Worm (Caenorhabditis elegans) whole organism, L1 larva: ENCODE measurements around the gene C49A9.10.

Experiments
- unc-62 ChIP-seq: fragments of 150-350 bp; optimal IDR thresholded peaks from 2 replicates; lab custom pipeline; 2014; ENCODE audit warnings: missing biosample characterization, missing genetic modification reagents, missing genetic modification characterization
- ztf-4 ChIP-seq: fragments of 150-350 bp; optimal IDR thresholded peaks from 2 replicates; lab custom pipeline; 2014; ENCODE audit warnings: missing biosample characterization, missing genetic modification characterization

DNA sequence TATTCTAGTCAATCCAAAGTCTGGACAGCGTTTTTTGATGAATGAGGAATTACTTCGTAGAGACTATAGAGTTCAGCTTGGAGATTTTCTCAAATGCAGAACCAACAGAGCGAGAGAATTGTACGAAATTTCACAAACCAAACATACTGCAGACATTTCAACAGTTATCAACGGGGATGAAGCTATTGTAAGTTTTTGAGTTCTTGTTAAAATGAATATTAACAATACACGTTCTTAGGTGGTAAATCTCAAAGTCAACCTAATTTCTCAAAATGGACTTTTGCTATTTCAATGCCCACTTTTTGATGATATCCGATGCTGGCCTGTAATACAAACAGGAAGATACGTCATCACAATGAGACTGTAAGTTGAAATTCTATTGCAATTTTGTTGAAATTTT lies 11.4 kb upstream of the C49A9.10 start:
- no peak for TF ChIP-seq ztf-4 (tag; lab: Kevin White, UChicago)
- TF ChIP-seq unc-62 (GFP tag; lab: Kevin White, UChicago) = no peak
